Worm (Caenorhabditis elegans) whole organism, early embryonic: ENCODE data around the gene Y41D4A.6.

Source experiments
- B0310.2 ChIP-seq: sonication (generic microtip); optimal IDR thresholded peaks from 2 replicates; lab custom pipeline; 2016; ENCODE audit warnings: mild to moderate bottlenecking, missing genetic modification characterization, missing compliant biosample characterization
- F13C5.2 ChIP-seq: sonication (generic microtip); optimal IDR thresholded peaks from 2 replicates; lab custom pipeline; 2017; ENCODE audit warnings: mild to moderate bottlenecking, missing genetic modification characterization, inconsistent platforms, missing compliant biosample characterization
- aly-1 ChIP-seq: sonication (generic microtip); optimal IDR thresholded peaks from 2 replicates; lab custom pipeline; 2016; ENCODE audit warnings: missing genetic modification characterization, missing compliant biosample characterization
- ama-1 ChIP-seq: fragments of 150-350 bp; optimal IDR thresholded peaks from 2 replicates; lab custom pipeline; 2014
- ceh-13 ChIP-seq: fragments of 200-800 bp; sonication (Bioruptor generic); optimal IDR thresholded peaks from 2 replicates; lab custom pipeline; 2018; ENCODE audit warnings: mild to moderate bottlenecking, missing genetic modification characterization, missing compliant biosample characterization
- ceh-36 ChIP-seq: sonication (generic microtip); optimal IDR thresholded peaks from 2 replicates; lab custom pipeline; 2016; ENCODE audit warnings: missing genetic modification characterization, inconsistent platforms, missing compliant biosample characterization
- ets-7 ChIP-seq: sonication (generic microtip); optimal IDR thresholded peaks from 2 replicates; lab custom pipeline; 2016; ENCODE audit warnings: missing genotype, missing genetic modification characterization, missing compliant biosample characterization
- flt-1 ChIP-seq: fragments of 200-800 bp; sonication (Bioruptor generic); IDR thresholded peaks from 2 replicates; pipeline ENCODE4 v1.3.6; 2022; ENCODE audit warnings: missing genetic modification characterization, missing compliant biosample characterization
- hmbx-1 ChIP-seq: sonication (generic microtip); optimal IDR thresholded peaks from 2 replicates; lab custom pipeline; 2016; ENCODE audit warnings: mild to moderate bottlenecking, missing genetic modification characterization, missing compliant biosample characterization
- hmg-4 ChIP-seq: fragments of 200-800 bp; sonication (Bioruptor generic); optimal IDR thresholded peaks from 2 replicates; lab custom pipeline; 2018; ENCODE audit warnings: mild to moderate bottlenecking, missing genetic modification characterization, missing compliant biosample characterization
- hnd-1 ChIP-seq: sonication (generic microtip); optimal IDR thresholded peaks from 2 replicates; lab custom pipeline; 2016; ENCODE audit warnings: missing genetic modification characterization, missing compliant biosample characterization
- pes-1 ChIP-seq: fragments of 200-800 bp; sonication (Bioruptor generic); IDR thresholded peaks from 2 replicates; pipeline ENCODE4 v1.3.6; 2022; ENCODE audit warnings: missing genetic modification reagents, missing genetic modification characterization, missing compliant biosample characterization
- scrt-1 ChIP-seq: fragments of 200-800 bp; sonication (Bioruptor generic); IDR thresholded peaks from 2 replicates; pipeline ENCODE4 v1.3.6; 2022; ENCODE audit warnings: missing genetic modification characterization, missing compliant biosample characterization
- sea-1 ChIP-seq: fragments of 200-800 bp; sonication (Bioruptor generic); conservative IDR thresholded peaks from 2 replicates; pipeline ENCODE4 v1.3.6; 2022; ENCODE audit warnings: missing genetic modification characterization, missing compliant biosample characterization
- tbx-11 ChIP-seq: fragments of 200-800 bp; sonication (Bioruptor generic); IDR thresholded peaks from 2 replicates; pipeline ENCODE4 v1.3.6; 2022; ENCODE audit warnings: missing genetic modification characterization, missing compliant biosample characterization
- tbx-37 ChIP-seq: fragments of 200-800 bp; sonication (Bioruptor generic); conservative IDR thresholded peaks from 2 replicates; pipeline ENCODE4 v1.3.6; 2022; ENCODE audit warnings: missing genetic modification reagents, missing genetic modification characterization, missing compliant biosample characterization
- tra-4 ChIP-seq: sonication (generic microtip); optimal IDR thresholded peaks from 2 replicates; lab custom pipeline; 2017; ENCODE audit warnings: missing genetic modification characterization, missing compliant biosample characterization

Y41D4A.6 gene

ce11 chrIV:1768288-1768687 lies 23.0 kb upstream of the Y41D4A.6 start, which contains the start of gene col-108:
TSS of gene col-108 (plus strand) at chrIV:1768588.
- TF ChIP-seq sea-1 (GFP tag; lab: Robert Waterston, UW), result no peak
- TF ChIP-seq hmg-4 (GFP tag; lab: Kevin White, UChicago), result no peak
- TF ChIP-seq F13C5.2 (tag; lab: Kevin White, UChicago), result no peak
- TF ChIP-seq B0310.2 (tag; lab: Kevin White, UChicago), result no peak

- TF ChIP-seq hmg-4 (GFP tag; lab: Kevin White, UChicago) (no peak), ama-1 (lab: Kevin White, UChicago) (no peak), tra-4 (tag; lab: Kevin White, UChicago) (no peak), tbx-11 (GFP tag; lab: Robert Waterston, UW) (no peak), flt-1 (no peak)
These were observed 20.7 kb upstream of the Y41D4A.6 start for ce11 chrIV:1765954-1766353.

- no peak for TF ChIP-seq ceh-13 (GFP tag; lab: Kevin White, UChicago)
- TF ChIP-seq flt-1, result no peak
- TF ChIP-seq tbx-11 (GFP tag; lab: Robert Waterston, UW), result no peak
- TF ChIP-seq F13C5.2 (tag; lab: Kevin White, UChicago), result no peak
- no peak for TF ChIP-seq aly-1
- no peak for TF ChIP-seq ceh-36
- TF ChIP-seq hnd-1 (tag; lab: Kevin White, UChicago), result no peak
- TF ChIP-seq hmbx-1, result no peak
- no peak for TF ChIP-seq scrt-1 (GFP tag; lab: Robert Waterston, UW)
- no peak for TF ChIP-seq ama-1 (lab: Kevin White, UChicago)
- no peak for TF ChIP-seq pes-1 (GFP tag; lab: Robert Waterston, UW)
- no peak for TF ChIP-seq tra-4 (tag; lab: Kevin White, UChicago)
- no peak for TF ChIP-seq sea-1 (GFP tag; lab: Robert Waterston, UW)
- TF ChIP-seq B0310.2 (tag; lab: Kevin White, UChicago), result no peak
- no peak for TF ChIP-seq ets-7 (tag; lab: Kevin White, UChicago)
These were observed 18.1 kb upstream of the Y41D4A.6 start for ce11 chrIV:1763452-1763851.

DNA sequence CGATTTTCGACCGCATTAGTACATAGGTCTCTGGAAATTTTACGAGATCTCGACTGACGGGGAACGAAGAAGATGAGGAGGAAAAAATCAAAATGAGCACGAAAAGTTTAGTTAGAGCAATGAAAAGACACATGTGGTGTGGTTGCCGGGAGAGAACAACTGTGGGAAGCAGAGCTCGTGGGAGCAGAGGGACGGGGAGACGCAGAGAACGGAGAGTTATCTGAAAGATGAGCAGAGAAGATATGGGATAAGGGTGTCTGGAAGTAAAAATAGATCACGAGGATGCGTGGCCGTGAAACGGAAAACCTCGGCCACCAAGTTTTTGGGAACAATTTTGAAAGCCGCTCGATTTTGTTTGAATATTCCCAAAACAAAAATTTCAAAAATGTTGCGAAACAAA lies 16.2 kb upstream of the Y41D4A.6 start, which contains the start of gene Y41D4A.7:
Gene Y41D4A.7, minus strand, starts transcription at position 18 of the 400 bp plus-strand sequence.
- no peak for TF ChIP-seq hmg-4 (GFP tag; lab: Kevin White, UChicago)
- TF ChIP-seq B0310.2 (tag; lab: Kevin White, UChicago), result no peak
- TF ChIP-seq pes-1 (GFP tag; lab: Robert Waterston, UW), result no peak
- no peak for TF ChIP-seq ama-1 (lab: Kevin White, UChicago)
- TF ChIP-seq tra-4 (tag; lab: Kevin White, UChicago), result no peak
- TF ChIP-seq hnd-1 (tag; lab: Kevin White, UChicago), result no peak
- no peak for TF ChIP-seq tbx-11 (GFP tag; lab: Robert Waterston, UW)
- TF ChIP-seq F13C5.2 (tag; lab: Kevin White, UChicago), result no peak
- TF ChIP-seq hmbx-1, result no peak
- TF ChIP-seq ets-7 (tag; lab: Kevin White, UChicago), result no peak
- TF ChIP-seq tbx-37 (GFP tag; lab: Robert Waterston, UW), result no peak
- TF ChIP-seq flt-1, result no peak
- TF ChIP-seq scrt-1 (GFP tag; lab: Robert Waterston, UW), result no peak
- TF ChIP-seq aly-1, result no peak
- TF ChIP-seq ceh-13 (GFP tag; lab: Kevin White, UChicago), result no peak
- no peak for TF ChIP-seq ceh-36
- TF ChIP-seq sea-1 (GFP tag; lab: Robert Waterston, UW), result no peak

DNA sequence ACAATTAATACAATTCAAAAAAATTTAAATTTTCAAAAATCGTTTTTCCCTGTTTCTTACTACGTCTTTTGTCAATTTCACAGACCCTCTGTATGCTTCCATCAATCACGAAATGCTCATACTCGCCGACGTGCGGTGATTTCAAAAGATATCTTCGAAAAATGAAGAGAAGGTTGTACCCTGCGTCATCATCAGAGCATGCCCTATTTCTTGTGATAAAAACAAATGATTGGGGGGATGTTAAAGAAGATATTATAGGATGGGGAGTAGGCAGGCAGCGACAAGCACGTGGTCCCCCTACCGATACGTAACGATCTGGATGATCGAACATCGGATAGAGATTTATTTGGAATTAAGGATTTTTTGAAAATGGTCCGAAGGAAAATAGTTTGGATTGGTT lies 13.3 kb upstream of the Y41D4A.6 start:
- TF ChIP-seq tra-4 (tag; lab: Kevin White, UChicago) (no peak), ceh-36 (no peak), F13C5.2 (tag; lab: Kevin White, UChicago) (no peak), scrt-1 (GFP tag; lab: Robert Waterston, UW) (no peak), ets-7 (tag; lab: Kevin White, UChicago) (no peak), tbx-37 (GFP tag; lab: Robert Waterston, UW) (no peak), ama-1 (lab: Kevin White, UChicago) (no peak), aly-1 (no peak), hnd-1 (tag; lab: Kevin White, UChicago) (no peak), hmg-4 (GFP tag; lab: Kevin White, UChicago) (no peak), flt-1 (no peak), sea-1 (GFP tag; lab: Robert Waterston, UW) (no peak), tbx-11 (GFP tag; lab: Robert Waterston, UW) (no peak), hmbx-1 (no peak), ceh-13 (GFP tag; lab: Kevin White, UChicago) (no peak), pes-1 (GFP tag; lab: Robert Waterston, UW) (no peak), B0310.2 (tag; lab: Kevin White, UChicago) (no peak)

DNA sequence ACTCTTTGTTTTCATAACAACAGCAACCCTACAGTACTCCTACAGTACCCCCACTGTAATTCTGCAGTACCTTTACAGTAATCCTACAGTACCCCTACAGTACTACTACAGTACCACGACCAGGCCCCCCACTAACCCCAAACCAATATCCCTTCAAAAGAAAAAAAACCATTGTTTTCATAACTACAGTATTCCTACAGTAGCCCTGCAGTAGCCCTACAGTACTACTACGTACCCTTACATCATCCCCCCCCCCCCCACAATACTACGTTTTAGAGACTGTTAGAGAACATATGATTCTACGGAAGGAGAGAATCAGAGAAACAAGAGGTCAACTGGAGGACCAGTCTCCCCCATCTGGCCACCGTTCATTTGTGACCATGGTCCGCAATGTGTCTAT lies 8.2 kb upstream of the Y41D4A.6 start, which contains the start of gene Y41D4A.3:
Gene Y41D4A.3, plus strand, starts transcription at position 301 of the 400 bp plus-strand sequence.
- no peak for TF ChIP-seq aly-1
- no peak for TF ChIP-seq ets-7 (tag; lab: Kevin White, UChicago)
- TF ChIP-seq flt-1, result no peak
- no peak for TF ChIP-seq ama-1 (lab: Kevin White, UChicago)
- no peak for TF ChIP-seq sea-1 (GFP tag; lab: Robert Waterston, UW)
- no peak for TF ChIP-seq pes-1 (GFP tag; lab: Robert Waterston, UW)
- TF ChIP-seq hmbx-1, result no peak
- no peak for TF ChIP-seq scrt-1 (GFP tag; lab: Robert Waterston, UW)
- no peak for TF ChIP-seq B0310.2 (tag; lab: Kevin White, UChicago)
- no peak for TF ChIP-seq ceh-36
- TF ChIP-seq F13C5.2 (tag; lab: Kevin White, UChicago), result no peak
- TF ChIP-seq tra-4 (tag; lab: Kevin White, UChicago), result no peak
- no peak for TF ChIP-seq tbx-11 (GFP tag; lab: Robert Waterston, UW)
- TF ChIP-seq ceh-13 (GFP tag; lab: Kevin White, UChicago), result no peak
- no peak for TF ChIP-seq tbx-37 (GFP tag; lab: Robert Waterston, UW)

ce11 chrIV:1752480-1752879 lies 7.2 kb upstream of the Y41D4A.6 start:
- no peak for TF ChIP-seq tbx-11 (GFP tag; lab: Robert Waterston, UW)
- TF ChIP-seq ama-1 (lab: Kevin White, UChicago), result no peak
- TF ChIP-seq F13C5.2 (tag; lab: Kevin White, UChicago), result no peak
- no peak for TF ChIP-seq sea-1 (GFP tag; lab: Robert Waterston, UW)
- no peak for TF ChIP-seq hnd-1 (tag; lab: Kevin White, UChicago)
- TF ChIP-seq ceh-36, result no peak
